Fruit fly (Drosophila melanogaster) Kc167 (cell line): Measurements from ENCODE around the gene Aladin.

Source experiments
- Myc ChIP-seq: fragments of >200 bp; optimal IDR thresholded peaks from 2 replicates; lab custom pipeline; 2017; ENCODE audit warnings: missing external identifiers
- Sin3A ChIP-seq: fragments of >200 bp; optimal IDR thresholded peaks from 2 replicates; lab custom pipeline; 2018; ENCODE audit warnings: missing external identifiers
- h ChIP-seq: fragments of >200 bp; optimal IDR thresholded peaks from 3 replicates; lab custom pipeline; 2018; ENCODE audit warnings: missing external identifiers
- insv ChIP-seq: fragments of >200 bp; optimal IDR thresholded peaks from 3 replicates; lab custom pipeline; 2018; ENCODE audit warnings: missing external identifiers
- psq ChIP-seq: fragments of >200 bp; optimal IDR thresholded peaks from 2 replicates; lab custom pipeline; 2017; ENCODE audit warnings: missing external identifiers
- ttk ChIP-seq: sonication (Bioruptor generic); optimal IDR thresholded peaks from 2 replicates; lab custom pipeline; 2017; ENCODE audit warnings: missing external identifiers

Aladin gene

DNA sequence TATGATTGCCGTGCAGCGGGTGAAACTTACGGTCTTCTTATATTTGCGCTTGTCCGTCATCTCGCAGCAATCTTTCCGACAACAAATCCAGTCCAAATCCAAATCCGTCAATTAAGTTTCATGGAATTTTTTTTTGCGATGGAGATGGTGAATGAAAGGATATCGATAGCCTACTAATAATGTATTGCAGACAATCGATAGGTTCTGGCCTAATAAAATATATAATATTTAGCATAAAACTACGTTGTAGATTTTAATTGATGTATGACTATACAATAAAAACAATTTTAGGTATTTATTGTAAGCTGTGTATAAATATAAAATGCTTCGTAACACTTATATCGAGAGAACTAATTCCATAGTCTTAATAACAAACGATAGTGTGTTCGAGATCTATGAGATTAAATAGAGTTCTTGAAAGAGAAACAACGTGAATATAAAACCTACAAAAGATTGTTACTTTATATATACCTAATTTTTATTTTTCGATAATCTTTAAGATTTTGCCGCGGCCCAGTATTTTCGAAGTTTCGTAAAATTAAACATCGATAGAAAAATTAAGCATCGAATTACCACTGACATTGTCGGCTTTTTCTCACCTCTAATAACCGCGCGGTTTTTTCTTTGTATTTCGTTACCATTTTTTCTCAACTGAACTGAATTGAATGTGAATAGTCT is at the start of gene Aladin, which contains the start of gene Cfp1:
TSS of gene Aladin (plus strand) at position 584 of the 678 bp plus-strand sequence.
TSS of gene Cfp1 (minus strand) at position 131 of the 678 bp plus-strand sequence.
- TF ChIP-seq insv (lab: Kevin White, UChicago) (no peak), psq (lab: Kevin White, UChicago) (no peak)

DNA sequence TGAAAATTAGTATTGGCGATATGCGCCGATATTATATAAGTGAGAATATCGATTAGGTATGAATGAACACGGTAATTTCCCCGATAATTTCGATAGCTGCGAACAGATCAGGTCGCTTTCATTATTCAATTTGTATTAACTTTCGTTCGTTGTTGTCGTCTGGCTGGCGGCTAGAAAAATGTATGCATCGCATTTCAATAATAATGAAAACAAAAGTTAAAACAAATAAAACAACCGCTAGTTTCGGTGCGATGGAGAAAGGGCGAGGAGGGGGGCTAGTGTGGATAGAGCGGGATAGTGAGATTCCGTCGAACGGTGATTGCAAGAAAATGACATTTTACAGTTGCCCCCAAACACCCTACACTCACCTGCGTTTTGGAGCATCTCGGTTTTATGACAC is 48.8 kb upstream of the Aladin start:
- TF ChIP-seq psq (lab: Kevin White, UChicago) = no peak

DNA sequence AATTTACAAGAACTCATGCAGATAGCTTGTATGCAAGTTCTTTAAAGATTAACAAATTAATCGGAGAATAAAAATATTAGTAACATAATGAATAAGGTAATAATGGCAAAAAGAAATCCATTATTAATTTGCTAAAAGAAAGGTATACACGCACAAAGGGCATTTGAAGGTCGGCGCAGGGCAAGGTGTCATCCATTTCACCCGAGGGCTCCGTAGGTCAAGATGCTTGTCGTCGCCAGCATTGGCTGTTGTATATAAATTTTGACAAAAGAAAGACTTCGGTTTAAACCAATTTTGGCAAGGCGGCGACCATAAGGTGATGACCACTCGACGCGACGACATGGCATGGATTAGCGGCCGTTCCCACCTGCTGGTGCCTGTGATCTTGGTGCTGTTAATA is 48.1 kb upstream of the Aladin start, which contains the start of gene CG15370:
TSS of gene CG15370 (plus strand) at position 301 of the 400 bp plus-strand sequence.
- TF ChIP-seq insv (lab: Kevin White, UChicago) (no peak), Sin3A (lab: Kevin White, UChicago) (no peak), ttk (lab: Kevin White, UChicago) (no peak), psq (lab: Kevin White, UChicago) (no peak), Myc (lab: Kevin White, UChicago) (no peak), h (no peak)

DNA sequence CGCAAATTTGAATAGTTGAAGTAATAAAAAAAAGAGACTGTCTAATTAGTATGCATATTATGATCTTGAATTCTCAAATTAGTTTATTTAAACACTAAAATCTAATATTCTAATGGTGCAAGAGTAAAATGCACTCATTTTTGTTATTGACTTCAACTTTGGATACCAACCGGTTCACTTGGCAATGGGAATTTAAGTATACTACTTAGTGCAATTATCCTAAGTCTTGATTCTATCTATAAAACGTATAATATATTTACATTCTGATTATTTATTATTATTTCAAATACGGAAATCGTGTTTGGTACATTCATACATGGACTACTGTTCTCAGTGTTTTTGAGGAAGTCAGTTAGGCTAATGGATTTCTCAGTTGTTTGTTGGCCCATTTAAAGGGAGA is 46.4 kb upstream of the Aladin start, which contains the start of gene Gr8a:
TSS of gene Gr8a (plus strand) at position 301 of the 400 bp plus-strand sequence.
- TF ChIP-seq h = no peak
- no peak for TF ChIP-seq ttk (lab: Kevin White, UChicago)
- TF ChIP-seq psq (lab: Kevin White, UChicago) = no peak
- no peak for TF ChIP-seq insv (lab: Kevin White, UChicago)
- TF ChIP-seq Sin3A (lab: Kevin White, UChicago) = no peak
- no peak for TF ChIP-seq Myc (lab: Kevin White, UChicago)

DNA sequence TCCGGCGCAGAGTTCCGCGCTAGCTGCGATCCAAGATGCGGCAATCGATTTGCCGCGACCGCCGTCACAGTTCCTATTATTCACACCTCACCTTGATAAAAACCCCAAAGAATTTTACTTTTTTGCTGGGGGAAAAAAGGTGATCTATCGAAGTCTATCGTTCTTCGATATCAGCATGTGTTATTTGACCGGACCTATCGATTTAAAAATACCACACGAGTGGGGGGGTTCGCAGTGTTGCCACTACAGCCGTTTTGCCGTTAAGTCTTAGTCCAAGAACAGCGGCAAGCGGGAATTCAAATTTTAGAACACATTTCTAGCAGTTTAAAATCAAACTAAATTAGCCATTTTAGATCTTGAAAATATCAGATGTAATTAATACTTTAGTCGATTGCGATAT is 41.0 kb upstream of the Aladin start, which contains the start of gene CG12121:
TSS of gene CG12121 (minus strand) at position 180 of the 400 bp plus-strand sequence.
- no peak for TF ChIP-seq psq (lab: Kevin White, UChicago)
- no peak for TF ChIP-seq ttk (lab: Kevin White, UChicago)
- no peak for TF ChIP-seq Sin3A (lab: Kevin White, UChicago)
- TF ChIP-seq h = no peak
- TF ChIP-seq Myc (lab: Kevin White, UChicago) = no peak
- TF ChIP-seq insv (lab: Kevin White, UChicago) = no peak

DNA sequence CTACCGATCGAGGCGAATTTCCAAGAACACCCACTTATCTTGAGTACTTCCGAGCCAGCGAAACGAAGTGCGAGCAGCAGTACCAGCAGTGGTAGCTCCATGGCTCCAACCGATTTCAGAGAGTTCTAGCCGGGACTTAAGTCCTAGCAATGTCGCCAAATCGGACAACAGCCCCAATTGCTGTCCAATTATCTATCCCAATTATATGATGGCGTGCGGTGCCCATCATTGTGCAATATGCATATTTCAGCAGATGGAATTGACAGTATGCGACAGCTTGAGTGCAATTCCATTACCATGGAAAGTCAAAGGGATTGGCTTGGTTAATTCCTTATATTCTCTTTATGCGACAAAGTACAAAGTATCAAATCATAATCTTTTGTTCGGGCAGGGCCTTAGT is 36.7 kb upstream of the Aladin start, which contains the start of gene Ir8a:
TSS of gene Ir8a (minus strand) at position 101 of the 400 bp plus-strand sequence.
- TF ChIP-seq psq (lab: Kevin White, UChicago) (no peak), h (no peak)

DNA sequence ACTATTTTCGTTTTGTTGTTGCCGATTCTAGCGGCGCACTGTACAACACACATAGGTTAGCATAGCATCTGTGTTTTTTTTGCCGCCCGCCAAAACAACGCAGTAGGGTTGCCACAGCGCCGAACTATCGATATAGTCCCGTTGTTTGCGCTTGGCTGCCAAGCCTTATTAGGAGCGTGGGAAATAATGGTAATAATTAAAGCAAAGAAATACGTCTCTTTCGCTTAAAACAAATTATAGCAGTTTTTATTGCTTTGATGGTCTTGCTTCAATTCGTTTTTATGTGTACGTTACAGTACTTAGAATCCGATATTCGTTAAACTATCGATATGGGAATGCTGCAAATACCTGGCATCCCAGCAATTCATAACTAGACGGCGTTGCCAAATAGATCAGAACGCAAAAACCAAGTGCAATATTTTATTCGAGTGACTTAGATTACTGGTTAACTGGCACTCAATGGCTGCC is 29.8 kb upstream of the Aladin start, which contains the start of the genes mxc and Larp7:
TSS of gene mxc (minus strand) at position 51 of the 468 bp plus-strand sequence.
TSS of gene Larp7 (plus strand) at position 401 of the 468 bp plus-strand sequence.
- no peak for TF ChIP-seq psq (lab: Kevin White, UChicago)
- no peak for TF ChIP-seq Myc (lab: Kevin White, UChicago)
- no peak for TF ChIP-seq insv (lab: Kevin White, UChicago)

DNA sequence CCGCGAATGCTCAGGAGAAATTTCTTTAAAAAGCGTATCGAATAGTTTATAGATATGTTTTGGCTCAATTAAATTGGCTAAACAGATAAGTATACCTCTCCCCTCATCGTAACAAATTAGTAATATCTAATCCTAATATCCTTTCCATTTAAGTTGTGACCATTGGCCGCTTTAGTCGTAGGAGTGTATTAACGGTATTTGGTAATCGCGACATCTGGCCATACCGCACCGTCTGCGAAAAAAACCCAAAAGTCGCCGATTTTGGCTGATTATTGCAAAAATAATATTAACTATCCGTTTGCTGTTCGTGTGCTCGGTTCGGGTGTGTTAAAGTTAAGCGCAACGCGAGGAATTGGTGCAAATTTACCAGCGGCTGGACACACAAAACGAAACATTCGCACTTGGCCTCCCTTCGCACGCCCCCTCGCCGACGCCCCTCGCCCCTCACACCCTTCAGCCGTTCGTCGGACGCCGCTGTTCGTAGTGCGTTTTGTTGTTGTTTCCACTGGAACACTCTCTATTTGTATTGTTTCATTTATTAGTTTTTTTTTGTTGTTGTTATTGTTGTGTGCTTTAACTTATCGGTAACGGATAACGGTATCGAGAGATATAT is 25.9 kb upstream of the Aladin start, which contains the start of the genes amx and Dsor1:
TSS of gene amx (minus strand) at position 166 of the 613 bp plus-strand sequence.
TSS of gene Dsor1 (plus strand) at position 172 of the 613 bp plus-strand sequence.
- TF ChIP-seq psq (lab: Kevin White, UChicago) (no peak), Myc (lab: Kevin White, UChicago) (no peak), ttk (lab: Kevin White, UChicago) (no peak), insv (lab: Kevin White, UChicago) (no peak), Sin3A (lab: Kevin White, UChicago) (no peak), h (no peak)

DNA sequence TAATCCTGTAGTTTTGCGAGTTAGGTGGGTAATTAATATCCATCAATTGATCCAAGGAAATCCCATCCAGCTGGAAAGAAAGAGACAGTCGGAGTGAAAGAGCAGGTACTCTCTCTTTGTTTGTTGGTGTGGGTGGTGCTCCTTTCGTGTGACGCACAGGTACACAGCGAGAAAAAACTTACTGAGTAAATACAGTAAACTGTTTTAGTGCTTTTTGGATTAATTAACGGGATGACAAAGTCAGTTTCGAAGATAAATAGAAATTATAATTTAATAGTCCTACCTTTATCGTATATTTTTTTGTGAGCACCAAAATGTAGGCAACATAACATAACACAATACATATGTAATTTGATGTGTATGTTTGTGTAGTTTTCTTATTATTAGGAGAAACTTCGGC is 25.2 kb upstream of the Aladin start:
- TF ChIP-seq psq (lab: Kevin White, UChicago) (no peak), insv (lab: Kevin White, UChicago) (no peak), h (no peak), Sin3A (lab: Kevin White, UChicago) (no peak), ttk (lab: Kevin White, UChicago) (no peak), Myc (lab: Kevin White, UChicago) (no peak)

DNA sequence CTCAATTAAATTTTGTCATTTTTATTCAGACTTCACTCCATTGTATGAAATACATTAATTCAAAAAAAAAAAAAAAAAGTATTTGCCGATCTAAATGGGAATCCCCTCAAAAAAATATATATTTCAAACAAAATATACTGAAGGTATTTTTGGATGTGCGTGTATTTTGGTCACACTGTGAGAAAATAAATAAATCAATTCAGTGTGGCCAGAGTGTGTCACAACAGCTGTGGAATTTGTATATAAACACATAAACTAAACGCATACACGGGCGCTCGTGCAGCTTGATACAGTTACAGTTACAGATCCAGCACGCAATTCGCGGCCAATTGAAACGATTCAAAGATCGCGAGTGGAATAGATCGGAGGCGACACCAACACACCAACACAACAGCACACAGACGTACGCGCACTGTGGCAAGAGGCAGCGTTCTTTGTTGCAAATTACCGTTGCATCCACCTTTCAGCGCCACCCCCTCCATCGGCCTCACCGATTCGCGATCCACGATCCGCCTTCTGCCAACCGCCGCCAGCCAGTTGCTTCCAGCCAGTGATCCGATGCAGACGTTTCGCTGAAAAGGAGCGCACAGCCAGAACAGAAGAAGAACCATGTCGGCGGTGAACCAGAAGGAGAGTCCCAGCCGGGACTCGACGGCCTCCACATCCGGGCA is 22.9 kb upstream of the Aladin start, which contains the start of gene CG17754:
TSS of gene CG17754 (plus strand) at position 260 of the 671 bp plus-strand sequence.
- no peak for TF ChIP-seq insv (lab: Kevin White, UChicago)
- no peak for TF ChIP-seq Sin3A (lab: Kevin White, UChicago)
- TF ChIP-seq psq (lab: Kevin White, UChicago) = no peak
- TF ChIP-seq ttk (lab: Kevin White, UChicago) = no peak
- TF ChIP-seq h = no peak
- no peak for TF ChIP-seq Myc (lab: Kevin White, UChicago)

DNA sequence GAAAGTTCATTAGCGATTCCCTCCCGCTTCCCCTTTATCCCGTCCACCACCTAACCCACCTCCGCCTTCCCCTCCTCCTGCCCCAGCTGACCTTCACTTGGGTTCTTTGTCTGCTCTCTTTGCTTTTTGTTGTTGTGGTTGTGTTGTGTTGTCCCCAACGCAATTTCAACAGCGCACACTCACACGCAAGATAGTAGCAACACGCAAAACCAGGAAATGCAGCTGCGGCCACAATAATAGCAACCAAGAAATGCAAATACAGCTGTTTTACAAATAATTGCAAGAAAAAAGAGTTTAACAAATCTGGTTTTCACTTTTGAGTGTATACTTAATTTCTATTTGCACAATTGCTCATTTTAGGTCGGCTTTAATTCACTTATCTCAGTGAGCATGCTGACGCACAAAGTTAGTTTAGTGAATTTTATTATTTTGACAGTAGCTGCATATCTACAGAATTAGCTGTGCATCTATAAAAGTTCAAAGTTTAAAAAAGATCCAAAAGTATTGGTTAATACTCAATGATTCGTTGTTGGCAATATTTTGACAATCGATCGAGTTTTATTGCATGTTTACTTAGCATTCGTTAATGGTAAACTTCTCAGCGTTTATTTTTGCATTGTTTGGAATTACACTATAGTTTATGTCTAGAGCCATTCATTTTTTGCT is 21.9 kb upstream of the Aladin start:
- no peak for TF ChIP-seq h
- TF ChIP-seq psq (lab: Kevin White, UChicago) = no peak
- TF ChIP-seq ttk (lab: Kevin White, UChicago) = no peak
- no peak for TF ChIP-seq insv (lab: Kevin White, UChicago)
- TF ChIP-seq Sin3A (lab: Kevin White, UChicago) = no peak
- no peak for TF ChIP-seq Myc (lab: Kevin White, UChicago)
